Worm (Caenorhabditis elegans): Measurements from ENCODE around the gene F14F9.3.

Gene F14F9.3

DNA sequence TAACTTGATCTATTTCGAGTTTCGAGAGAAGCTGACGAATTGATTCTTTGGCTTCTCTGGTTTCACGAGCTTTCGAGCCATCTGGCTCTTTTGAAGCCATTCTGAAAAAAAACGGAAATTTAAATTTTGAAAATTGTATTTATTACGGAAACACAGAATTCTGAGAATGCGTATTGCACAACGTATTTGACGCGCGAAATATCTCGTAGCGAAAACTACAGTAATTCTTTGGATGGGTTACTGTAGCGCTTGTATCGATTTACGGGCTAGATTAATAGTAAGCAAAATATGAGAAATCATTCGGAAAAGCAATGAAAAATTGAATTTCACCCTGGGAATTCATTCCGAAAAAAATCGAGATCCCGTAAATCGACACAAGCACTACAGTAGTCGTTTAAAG lies 24.4 kb upstream of the F14F9.3 start, which contains the start of gene C04F5.8:
Gene C04F5.8 (minus strand): TSS at position 101 of the 400 bp plus-strand sequence.
- TF ChIP-seq ces-1 (GFP tag; optimal IDR thresholded peaks at IDR 0.05) (no peak), nhr-84 (tag; optimal IDR thresholded peaks at IDR 0.05) (no peak), F16B12.6 (tag; optimal IDR thresholded peaks at IDR 0.05) (no peak), unc-98 (GFP tag; IDR thresholded peaks at IDR 0.05) (no peak), hpl-2 (GFP tag; optimal IDR thresholded peaks at IDR 0.05) (no peak), mef-2 (tag; optimal IDR thresholded peaks at IDR 0.05) (no peak), C04F5.9 (tag; optimal IDR thresholded peaks at IDR 0.05) (no peak), ztf-11 (tag; optimal IDR thresholded peaks at IDR 0.05) (no peak), mdl-1 (tag; optimal IDR thresholded peaks at IDR 0.05) (no peak), ceh-90 (tag; optimal IDR thresholded peaks at IDR 0.05) (no peak), lin-35 (GFP tag; optimal IDR thresholded peaks at IDR 0.05) (no peak), pqm-1 (tag; optimal IDR thresholded peaks at IDR 0.05) (no peak), unc-86 (tag; optimal IDR thresholded peaks at IDR 0.05) (no peak)

DNA sequence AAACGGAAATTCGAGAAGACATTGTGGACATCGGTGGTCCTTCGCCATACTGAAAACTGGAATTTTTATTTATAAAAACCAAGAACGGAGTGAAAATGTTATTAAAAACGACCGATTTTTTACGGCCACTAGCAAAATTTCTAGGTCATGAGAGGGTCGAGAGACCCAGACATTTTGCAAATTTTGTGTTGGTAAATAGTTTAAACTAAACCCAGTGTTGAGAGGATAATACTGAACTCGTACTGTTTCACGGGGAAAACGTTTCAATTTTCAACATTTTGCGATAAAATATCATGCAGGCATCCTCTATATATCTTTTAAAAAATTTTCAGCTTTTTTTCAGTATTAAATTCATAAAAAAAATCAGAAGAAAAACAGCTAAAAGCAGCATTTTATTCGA lies 18.9 kb upstream of the F14F9.3 start, which contains the start of gene C04F5.9:
Gene C04F5.9 (minus strand): TSS at position 101 of the 400 bp plus-strand sequence.
- TF ChIP-seq ceh-88 (GFP tag; IDR thresholded peaks at IDR 0.05) (no peak), dsc-1 (tag; optimal IDR thresholded peaks at IDR 0.05) (no peak), efl-1 (optimal IDR thresholded peaks at IDR 0.05) (peak in 1 of 2 experiments; percentile 9), efl-1 (GFP tag; optimal IDR thresholded peaks at IDR 0.05 in 1 of 2) (no peak), ceh-82 (tag; optimal IDR thresholded peaks at IDR 0.05) (no peak), lsy-2 (tag; optimal IDR thresholded peaks at IDR 0.05) (peak in 1 of 2 experiments; percentile 8)

DNA sequence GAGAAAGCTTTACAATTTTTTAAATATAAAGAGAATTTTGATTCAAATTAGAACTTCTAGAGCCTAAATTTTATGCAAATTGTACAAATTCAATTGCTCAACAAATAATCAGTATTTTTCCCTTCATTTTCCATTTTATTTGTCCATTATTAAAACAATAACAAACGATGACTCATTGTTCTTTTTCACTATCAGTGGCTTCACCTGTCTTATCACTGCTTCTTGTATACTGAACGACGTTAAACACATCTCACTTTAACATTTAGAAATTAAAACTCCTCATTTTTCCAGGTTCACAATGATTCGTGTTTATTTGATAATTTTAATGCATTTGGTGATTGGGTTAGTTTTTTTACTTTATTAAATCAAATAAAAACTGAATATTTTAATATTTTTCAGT lies 18.3 kb upstream of the F14F9.3 start, which contains the start of gene sid-1:
Gene sid-1 (plus strand): TSS at position 292 of the 400 bp plus-strand sequence.
- TF ChIP-seq aha-1 (tag; optimal IDR thresholded peaks at IDR 0.05) = no peak
- no peak for TF ChIP-seq sup-37 (GFP tag; optimal IDR thresholded peaks at IDR 0.05)
- no peak for TF ChIP-seq fos-1 (tag; optimal IDR thresholded peaks at IDR 0.05)
- TF ChIP-seq F16B12.6 (tag; optimal IDR thresholded peaks at IDR 0.05) = no peak
- no peak for TF ChIP-seq grh-1 (GFP tag; IDR thresholded peaks at IDR 0.05)
- no peak for TF ChIP-seq ceh-63 (GFP tag; optimal IDR thresholded peaks at IDR 0.05)

DNA sequence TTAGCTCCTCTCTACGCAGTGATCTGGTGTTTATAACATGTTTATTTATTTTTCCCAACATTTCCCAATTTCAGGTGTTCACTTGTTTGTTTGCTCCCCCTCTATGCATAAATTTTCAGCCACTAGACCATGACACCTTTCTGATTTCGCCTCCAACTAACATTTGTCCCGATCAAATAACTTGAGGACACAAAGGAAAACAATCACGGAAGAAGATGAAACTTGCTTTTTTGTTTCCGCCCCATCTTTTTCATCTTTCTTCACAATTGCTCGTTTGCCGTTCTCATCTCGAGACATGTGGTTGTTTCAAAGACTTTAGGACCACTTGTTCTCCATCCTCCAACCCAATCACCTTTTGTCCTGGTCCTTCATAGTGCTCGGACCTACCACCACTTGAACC lies 11.2 kb upstream of the F14F9.3 start, which contains the start of gene F14F9.5:
Gene F14F9.5 (plus strand): TSS at position 301 of the 400 bp plus-strand sequence.
- TF ChIP-seq nhr-47 (tag; optimal IDR thresholded peaks at IDR 0.05) (no peak), nhr-71 (tag; optimal IDR thresholded peaks at IDR 0.05) (no peak), ztf-11 (tag; optimal IDR thresholded peaks at IDR 0.05) (no peak), fkh-10 (GFP tag; optimal IDR thresholded peaks at IDR 0.05) (peak; percentile 81)

DNA sequence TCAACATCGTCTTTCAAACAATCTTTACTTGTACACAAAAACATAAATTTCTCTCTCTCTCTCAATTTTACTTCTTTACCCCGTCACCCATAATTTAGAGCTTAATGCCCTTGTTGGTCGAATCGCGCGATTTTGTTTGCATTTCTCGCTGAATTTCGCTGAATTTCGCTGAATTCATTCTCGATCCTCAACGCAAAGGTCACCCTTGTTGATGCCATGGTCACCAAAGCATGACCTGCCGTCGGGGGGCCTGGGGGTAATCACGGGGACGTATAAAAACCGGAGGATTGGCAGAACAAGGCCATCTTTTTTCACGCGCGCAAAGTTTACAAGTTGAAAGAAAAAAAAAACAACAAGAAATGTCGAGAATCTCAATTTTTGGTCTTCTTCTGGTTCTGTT lies 8.0 kb upstream of the F14F9.3 start, which contains the start of gene F14F9.8:
Gene F14F9.8 (plus strand): TSS at position 301 of the 400 bp plus-strand sequence.
- peak; percentile 72 for TF ChIP-seq nhr-85 (tag)
- no peak for TF ChIP-seq dpl-1 (GFP tag; optimal IDR thresholded peaks at IDR 0.05)
- peak; percentile 16 for TF ChIP-seq blmp-1 (tag; optimal IDR thresholded peaks at IDR 0.05)

DNA sequence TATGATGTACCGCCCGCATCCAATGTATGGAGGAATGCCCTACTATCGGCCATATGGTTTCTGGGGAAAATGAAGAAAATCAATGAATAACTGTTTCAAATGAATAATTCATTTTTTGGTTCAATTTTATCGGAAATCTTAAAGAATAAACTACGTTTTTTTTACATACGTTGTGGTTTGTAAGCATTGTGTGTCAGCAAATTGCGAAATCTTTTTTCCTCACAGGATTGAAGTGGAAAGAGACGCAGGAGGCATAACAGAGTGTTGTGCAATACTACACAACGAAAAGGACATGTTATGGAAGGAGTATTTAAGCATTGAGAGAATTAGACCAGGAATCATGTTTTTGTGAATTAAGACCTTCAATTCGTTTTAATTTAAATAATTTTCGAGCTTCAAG lies 6.6 kb upstream of the F14F9.3 start:
- TF ChIP-seq F16B12.6 (tag; optimal IDR thresholded peaks at IDR 0.05) (no peak), ces-1 (GFP tag; optimal IDR thresholded peaks at IDR 0.05) (no peak), pqm-1 (tag; optimal IDR thresholded peaks at IDR 0.05) (no peak), nhr-12 (tag; optimal IDR thresholded peaks at IDR 0.05) (no peak), swsn-7 (tag; optimal IDR thresholded peaks at IDR 0.05) (peak; percentile 11), nhr-11 (tag; optimal IDR thresholded peaks at IDR 0.05) (no peak), nhr-28 (tag; optimal IDR thresholded peaks at IDR 0.05) (no peak), pax-3 (tag; optimal IDR thresholded peaks at IDR 0.05) (no peak), nhr-77 (tag; optimal IDR thresholded peaks at IDR 0.05) (no peak), unc-30 (tag; optimal IDR thresholded peaks at IDR 0.05) (no peak), sptf-1 (tag; optimal IDR thresholded peaks at IDR 0.05) (no peak), tbx-2 (tag; optimal IDR thresholded peaks at IDR 0.05) (no peak), irx-1 (tag; optimal IDR thresholded peaks at IDR 0.05) (no peak), aly-2 (tag; optimal IDR thresholded peaks at IDR 0.05) (no peak), hlh-4 (tag; optimal IDR thresholded peaks at IDR 0.05) (no peak), lir-3 (tag; optimal IDR thresholded peaks at IDR 0.05; ENCODE audit: poor library complexity) (no peak), C04F5.9 (tag; optimal IDR thresholded peaks at IDR 0.05) (no peak), hlh-17 (GFP tag; optimal IDR thresholded peaks at IDR 0.05; ENCODE audit: borderline replicate concordance) (no peak), zip-4 (GFP tag; optimal IDR thresholded peaks at IDR 0.05) (peak; percentile 68)
